Fruit fly (Drosophila melanogaster) S2 (cell line): ENCODE results near the gene teq.

Experiments used
- CG8478 ChIP-seq: fragments of >200 bp; optimal IDR thresholded peaks from 2 replicates; lab custom pipeline; 2018
- CTCF ChIP-seq, 2 experiments: fragments of >200 bp; optimal IDR thresholded peaks; 2 replicates each; lab custom pipeline; 2018

DNA sequence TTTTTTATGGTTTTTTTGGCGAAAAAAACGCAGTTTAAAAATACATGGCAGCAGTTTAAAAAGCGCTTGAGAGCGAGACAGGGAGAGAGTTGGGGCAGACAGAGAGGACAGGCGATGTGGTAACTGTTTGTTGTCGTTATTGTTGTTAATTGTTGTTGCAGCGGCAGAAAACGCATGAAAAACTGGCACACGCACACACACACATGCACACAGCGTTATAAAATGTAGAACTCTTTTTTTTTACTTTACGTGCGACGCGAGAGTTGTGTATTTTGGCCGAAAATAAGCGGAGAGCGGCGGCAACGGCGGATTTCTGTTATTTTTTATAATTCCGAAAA lies 50.4 kb downstream of the teq start:
- no peak for TF ChIP-seq CTCF (optimal IDR thresholded peaks at IDR 0.05; lab: Kevin White, UChicago)
- TF ChIP-seq CG8478 (lab: Kevin White, UChicago): no peak
